Worm (Caenorhabditis elegans): ENCODE data around the gene K12H6.6.

ce11 chrII:2804949-2805348, 26.1 kb downstream of the K12H6.6 start:
- TF ChIP-seq cog-1 (tag; optimal IDR thresholded peaks at IDR 0.05) (no peak), flt-1 (GFP tag; IDR thresholded peaks at IDR 0.05) (no peak), klf-2 (GFP tag; conservative IDR thresholded peaks at IDR 0.05) (no peak)
